Worm (Caenorhabditis elegans) whole organism, L4/young adult: ENCODE measurements around the gene fut-1.

Source experiments
- W03F9.2 ChIP-seq: fragments of 150-350 bp; optimal IDR thresholded peaks from 2 replicates; lab custom pipeline; 2014; ENCODE audit warnings: missing biosample characterization, missing genetic modification characterization
- dao-5 ChIP-seq: sonication (generic microtip); optimal IDR thresholded peaks from 2 replicates; lab custom pipeline; 2016; ENCODE audit warnings: missing genotype, missing genetic modification characterization, moderate library complexity, missing compliant biosample characterization
- him-1 ChIP-seq: sonication (generic microtip); optimal IDR thresholded peaks from 2 replicates; lab custom pipeline; 2016; ENCODE audit warnings: missing genotype, missing genetic modification reagents, missing genetic modification characterization, missing compliant biosample characterization

DNA sequence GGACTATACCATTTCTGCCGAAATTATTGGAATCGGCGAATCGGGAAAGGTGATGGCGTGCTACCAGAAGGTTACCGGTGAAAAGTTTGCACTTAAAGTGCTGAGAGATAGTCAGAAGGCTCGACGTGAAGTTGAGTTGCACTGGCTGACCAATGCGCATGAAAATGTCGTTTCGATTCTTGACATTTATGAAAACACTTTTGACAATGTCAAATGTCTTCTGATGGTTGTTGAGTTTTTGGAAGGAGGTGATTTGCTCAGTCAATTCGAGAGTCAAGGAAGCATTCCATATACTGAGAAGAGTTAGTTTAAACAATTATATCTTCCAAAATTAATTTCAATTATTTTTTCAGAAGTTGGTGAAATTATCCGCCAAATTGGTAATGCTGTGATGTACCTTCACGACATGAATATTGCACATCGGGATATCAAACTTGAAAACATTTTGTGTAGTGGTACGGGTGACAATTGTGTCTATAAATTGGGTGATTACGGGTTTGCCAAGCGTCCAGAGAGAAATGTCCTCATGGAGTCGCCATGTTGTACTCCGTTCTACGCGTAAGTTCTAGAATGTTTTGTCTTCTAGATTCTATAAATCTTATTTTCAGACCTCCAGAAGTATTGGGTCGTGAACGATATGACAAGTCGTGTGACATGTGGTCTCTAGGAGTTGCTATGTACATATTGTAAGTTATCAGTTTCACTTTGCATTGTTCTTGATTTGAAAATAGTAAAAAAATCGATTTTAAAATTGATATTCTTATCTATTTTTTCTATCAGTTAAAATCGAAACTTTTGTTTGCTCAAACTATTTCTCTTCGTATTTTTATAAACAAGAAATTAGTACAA lies 13.7 kb downstream of the fut-1 start:
- no peak for TF ChIP-seq him-1
- TF ChIP-seq dao-5 (tag; lab: Kevin White, UChicago) = no peak
- no peak for TF ChIP-seq W03F9.2 (tag; lab: Kevin White, UChicago)
